Fruit fly (Drosophila melanogaster): Measurements from ENCODE around the gene CG11755.

Gene CG11755

dm6 chr3R:8659200-8659897 is 17.4 kb upstream of the CG11755 start:
- TF ChIP-seq CG12219 (GFP tag; optimal IDR thresholded peaks at IDR 0.05) (no peak), Asciz (GFP tag; optimal IDR thresholded peaks at IDR 0.05) (peak; percentile 25), CG8478 (optimal IDR thresholded peaks at IDR 0.05) (peak; percentile 81), CG4854 (GFP tag; optimal IDR thresholded peaks at IDR 0.05) (no peak), her (GFP tag; optimal IDR thresholded peaks at IDR 0.05) (peak; percentile 52), caup (GFP tag; optimal IDR thresholded peaks at IDR 0.05; ENCODE audit: severe bottlenecking) (peak; percentile 65), CG13287 (GFP tag; IDR thresholded peaks at IDR 0.05; ENCODE audit: partially characterized antibody) (no peak; the same call in 1 of the 2 replicates), CG15696 (tag; optimal IDR thresholded peaks at IDR 0.05) (peak; percentile 33), abd-A (tag; optimal IDR thresholded peaks at IDR 0.05) (peak; percentile 88), btn (GFP tag; optimal IDR thresholded peaks at IDR 0.05) (no peak), Hr3 (GFP tag; optimal IDR thresholded peaks at IDR 0.05) (peak; percentile 37), CG15011 (GFP tag; optimal IDR thresholded peaks at IDR 0.05) (peak; percentile 52), CG11093 (GFP tag; IDR thresholded peaks at IDR 0.05) (no peak), Atf3 (GFP tag; optimal IDR thresholded peaks at IDR 0.05) (no peak), CHES-1-like (GFP tag; optimal IDR thresholded peaks at IDR 0.05) (peak; percentile 61), CG10543 (GFP tag; optimal IDR thresholded peaks at IDR 0.05) (peak; percentile 79), CG8388 (GFP tag; optimal IDR thresholded peaks at IDR 0.05) (peak; percentile 31), ttk (GFP tag; IDR thresholded peaks at IDR 0.05) (peak; percentile 28; the same call in 1 of the 2 replicates), bcd (GFP tag; optimal IDR thresholded peaks at IDR 0.05) (peak; percentile 47), CG31388 (GFP tag; optimal IDR thresholded peaks at IDR 0.05) (peak; percentile 11), CG9797 (GFP tag; optimal IDR thresholded peaks at IDR 0.05) (no peak), Rfx (GFP tag; IDR thresholded peaks at IDR 0.05) (peak; percentile 72), HmgD (GFP tag; optimal IDR thresholded peaks at IDR 0.05) (peak; percentile 1), chn (GFP tag; optimal IDR thresholded peaks at IDR 0.05) (peak; percentile 28), tio (GFP tag; optimal IDR thresholded peaks at IDR 0.05) (no peak), az2 (GFP tag; optimal IDR thresholded peaks at IDR 0.05) (peak; percentile 44), CG2202 (tag; optimal IDR thresholded peaks at IDR 0.05) (no peak), pum (GFP tag; optimal IDR thresholded peaks at IDR 0.05) (peak; percentile 7), CG7271 (tag; optimal IDR thresholded peaks at IDR 0.05) (no peak), CG2678 (tag; optimal IDR thresholded peaks at IDR 0.05) (peak; percentile 56), CG11085 (GFP tag; IDR thresholded peaks at IDR 0.05) (no peak), CG42726 (GFP tag; IDR thresholded peaks at IDR 0.05; ENCODE audit: partially characterized antibody) (no peak), gcm2 (GFP tag; optimal IDR thresholded peaks at IDR 0.05) (no peak), CG9609 (GFP tag; optimal IDR thresholded peaks at IDR 0.05) (peak; percentile 48), h (optimal IDR thresholded peaks at IDR 0.05) (no peak), sug (tag; optimal IDR thresholded peaks at IDR 0.05) (peak; percentile 59), bigmax (GFP tag; optimal IDR thresholded peaks at IDR 0.05) (peak; percentile 7), tap (tag; optimal IDR thresholded peaks at IDR 0.05) (peak; percentile 24), tup (GFP tag; optimal IDR thresholded peaks at IDR 0.05) (no peak), Side (GFP tag; optimal IDR thresholded peaks at IDR 0.05) (peak; percentile 31), Hsf (GFP tag; optimal IDR thresholded peaks at IDR 0.05) (peak; percentile 61), cad (GFP tag; optimal IDR thresholded peaks at IDR 0.05) (no peak), mam (GFP tag; optimal IDR thresholded peaks at IDR 0.05) (peak; percentile 55), slp2 (GFP tag; optimal IDR thresholded peaks at IDR 0.05) (no peak), sna (GFP tag; IDR thresholded peaks at IDR 0.05; ENCODE audit: partially characterized antibody) (no peak), gem (tag; optimal IDR thresholded peaks at IDR 0.05) (peak; percentile 71), CG6765 (GFP tag; optimal IDR thresholded peaks at IDR 0.05) (no peak), mirr (GFP tag; optimal IDR thresholded peaks at IDR 0.05) (peak; percentile 70), lab (GFP tag; optimal IDR thresholded peaks at IDR 0.05) (peak; percentile 78), CG10209 (GFP tag; optimal IDR thresholded peaks at IDR 0.05) (peak; percentile 53)

Measured in whole organism, embryonic.